Fruit fly (Drosophila melanogaster) whole organism, embryonic: ENCODE data around the gene apolpp.

ENCODE experiments used
- Adf1 ChIP-seq: fragments of 200-800 bp; sonication (Bioruptor generic); IDR thresholded peaks from 2 replicates; pipeline ENCODE4 v1.3.6; 2022; ENCODE audit warnings: missing biosample characterization, missing genetic modification characterization
- CG10366 ChIP-seq: fragments of 200-800 bp; sonication (Bioruptor generic); IDR thresholded peaks from 2 replicates; pipeline ENCODE4 v1.3.6; 2022; ENCODE audit warnings: missing biosample characterization, missing genetic modification characterization
- CG14710 ChIP-seq: fragments of 200-800 bp; sonication (Bioruptor generic); optimal IDR thresholded peaks from 3 replicates; lab custom pipeline; 2019; ENCODE audit warnings: missing biosample characterization, mild to moderate bottlenecking, missing genetic modification characterization, moderate library complexity
- CG18619 ChIP-seq: fragments of 200-800 bp; sonication (Bioruptor generic); optimal IDR thresholded peaks from 3 replicates; lab custom pipeline; 2017; ENCODE audit warnings: missing biosample characterization, mild to moderate bottlenecking, missing genetic modification characterization
- CG18764 ChIP-seq: fragments of 200-800 bp; sonication (Bioruptor generic); optimal IDR thresholded peaks from 3 replicates; lab custom pipeline; 2016; ENCODE audit warnings: missing biosample characterization, missing genetic modification characterization
- CG31224 ChIP-seq: fragments of 200-800 bp; sonication (Bioruptor generic); IDR thresholded peaks from 2 replicates; pipeline ENCODE4 v1.3.6; 2022; ENCODE audit warnings: missing biosample characterization, missing genetic modification characterization
- CG4404 ChIP-seq: fragments of 200-800 bp; sonication (Bioruptor generic); IDR thresholded peaks from 2 replicates; pipeline ENCODE4 v1.3.6; 2022; ENCODE audit warnings: missing biosample characterization, missing genetic modification characterization
- CG5180 ChIP-seq: fragments of 200-800 bp; sonication (Bioruptor generic); optimal IDR thresholded peaks from 3 replicates; lab custom pipeline; 2017; ENCODE audit warnings: missing biosample characterization, missing genetic modification characterization, mild to moderate bottlenecking, moderate library complexity, missing genetic modification reagents
- CG5953 ChIP-seq: fragments of 200-800 bp; sonication (Bioruptor generic); IDR thresholded peaks from 2 replicates; pipeline ENCODE4 v1.3.6; 2022; ENCODE audit warnings: missing biosample characterization, missing genetic modification characterization
- CG7963 ChIP-seq: fragments of 200-800 bp; sonication (Bioruptor generic); IDR thresholded peaks from 3 replicates; pipeline ENCODE4 v1.3.6; 2022; ENCODE audit warnings: missing biosample characterization, missing genetic modification characterization; ENCODE audit not compliant: partially characterized antibody
- CG8924 ChIP-seq: fragments of 200-800 bp; optimal IDR thresholded peaks from 3 replicates; lab custom pipeline; 2019; ENCODE audit warnings: missing biosample characterization, mild to moderate bottlenecking, missing genetic modification characterization, moderate library complexity
- CG8944 ChIP-seq: fragments of 200-800 bp; sonication (Bioruptor generic); optimal IDR thresholded peaks from 3 replicates; lab custom pipeline; 2016; ENCODE audit warnings: missing biosample characterization, missing genetic modification characterization
- CG9437 ChIP-seq: fragments of 200-800 bp; sonication (Bioruptor generic); optimal IDR thresholded peaks from 2 replicates; lab custom pipeline; 2018; ENCODE audit warnings: missing biosample characterization, mild to moderate bottlenecking, missing genetic modification characterization
- CG9727 ChIP-seq: fragments of 200-800 bp; sonication (Bioruptor generic); optimal IDR thresholded peaks from 3 replicates; lab custom pipeline; 2017; ENCODE audit warnings: missing biosample characterization, mild to moderate bottlenecking, missing genetic modification characterization
- Dad ChIP-seq: fragments of 200-800 bp; sonication (Bioruptor generic); optimal IDR thresholded peaks from 3 replicates; lab custom pipeline; 2016; ENCODE audit warnings: missing biosample characterization, missing genetic modification characterization
- Dip3 ChIP-seq: fragments of 200-800 bp; sonication (Bioruptor generic); optimal IDR thresholded peaks from 3 replicates; lab custom pipeline; 2016; ENCODE audit warnings: missing biosample characterization, missing genetic modification characterization
- Doc3 ChIP-seq: fragments of 200-800 bp; sonication (Bioruptor generic); IDR thresholded peaks from 3 replicates; pipeline ENCODE4 v1.3.6; 2022; ENCODE audit warnings: missing biosample characterization, missing genetic modification characterization; ENCODE audit not compliant: partially characterized antibody
- Hr3 ChIP-seq: fragments of 200-800 bp; sonication (Bioruptor generic); optimal IDR thresholded peaks from 3 replicates; lab custom pipeline; 2016; ENCODE audit warnings: missing biosample characterization, missing genetic modification characterization
- Hr51 ChIP-seq, 2 experiments: fragments of 200-800 bp; sonication (Bioruptor generic); optimal IDR thresholded peaks; 2 replicates in 1 of 2; 3 replicates in 1 of 2; lab custom pipeline; 2016 to 2018; ENCODE audit warnings: missing biosample characterization in 2 of 2, missing genetic modification characterization in 2 of 2, mild to moderate bottlenecking in 1 of 2, moderate library complexity in 1 of 2
- NC2β ChIP-seq: fragments of 200-800 bp; sonication (Bioruptor generic); optimal IDR thresholded peaks from 2 replicates; lab custom pipeline; 2016; ENCODE audit warnings: missing biosample characterization, missing genetic modification characterization
- NfI ChIP-seq: fragments of 200-800 bp; sonication (Bioruptor generic); optimal IDR thresholded peaks from 3 replicates; lab custom pipeline; 2018; ENCODE audit warnings: missing biosample characterization, mild to moderate bottlenecking, missing genetic modification characterization, moderate library complexity
- Optix ChIP-seq: fragments of 200-800 bp; sonication (Bioruptor generic); IDR thresholded peaks from 3 replicates; pipeline ENCODE4 v1.3.6; 2022; ENCODE audit warnings: missing biosample characterization, missing genetic modification characterization
- Poxn ChIP-seq: fragments of 200-800 bp; sonication (Bioruptor generic); IDR thresholded peaks from 2 replicates; pipeline ENCODE4 v1.3.6; 2022; ENCODE audit warnings: missing biosample characterization, missing genetic modification characterization
- Rx ChIP-seq: fragments of 200-800 bp; sonication (Bioruptor generic); IDR thresholded peaks from 2 replicates; pipeline ENCODE4 v1.3.6; 2022; ENCODE audit warnings: missing biosample characterization, missing genetic modification characterization
- Vsx1 ChIP-seq: fragments of 200-800 bp; sonication (Bioruptor generic); optimal IDR thresholded peaks from 2 replicates; lab custom pipeline; 2017; ENCODE audit warnings: missing biosample characterization, mild to moderate bottlenecking, missing genetic modification characterization, missing genetic modification reagents
- ase ChIP-seq: fragments of 200-800 bp; sonication (Bioruptor generic); IDR thresholded peaks from 3 replicates; pipeline ENCODE4 v1.3.6; 2022; ENCODE audit warnings: missing biosample characterization, missing genetic modification characterization
- cas ChIP-seq: fragments of 200-800 bp; sonication (Bioruptor generic); IDR thresholded peaks from 2 replicates; pipeline ENCODE4 v1.3.6; 2022; ENCODE audit warnings: missing biosample characterization, missing genetic modification characterization
- chinmo ChIP-seq: fragments of 200-800 bp; sonication (Bioruptor generic); IDR thresholded peaks from 4 replicates; pipeline ENCODE4 v1.3.6; 2022; ENCODE audit warnings: missing biosample characterization, missing genetic modification characterization; ENCODE audit not compliant: partially characterized antibody
- da ChIP-seq: fragments of 200-800 bp; sonication (Bioruptor generic); optimal IDR thresholded peaks from 2 replicates; lab custom pipeline; 2016; ENCODE audit warnings: missing biosample characterization, missing genetic modification characterization
- dan ChIP-seq: fragments of 200-800 bp; sonication (Bioruptor generic); IDR thresholded peaks from 2 replicates; pipeline ENCODE4 v1.3.6; 2022; ENCODE audit warnings: missing biosample characterization, missing genetic modification characterization
- ewg ChIP-seq: fragments of 200-800 bp; sonication (Bioruptor generic); optimal IDR thresholded peaks from 3 replicates; lab custom pipeline; 2017; ENCODE audit warnings: mild to moderate bottlenecking, missing biosample characterization, missing genetic modification reagents, missing genetic modification characterization
- fru ChIP-seq: fragments of >200 bp; optimal IDR thresholded peaks from 2 replicates; lab custom pipeline; 2017
- fu2 ChIP-seq: fragments of 200-800 bp; sonication (Bioruptor generic); optimal IDR thresholded peaks from 2 replicates; lab custom pipeline; 2016; ENCODE audit warnings: missing biosample characterization, missing genetic modification characterization
- gcm2 ChIP-seq: fragments of 200-800 bp; sonication (Bioruptor generic); optimal IDR thresholded peaks from 2 replicates; lab custom pipeline; 2016; ENCODE audit warnings: missing biosample characterization, missing genetic modification characterization
- grau ChIP-seq: fragments of 200-800 bp; optimal IDR thresholded peaks from 3 replicates; lab custom pipeline; 2019; ENCODE audit warnings: missing biosample characterization, mild to moderate bottlenecking, missing genetic modification characterization, moderate library complexity
- grn ChIP-seq: fragments of 200-800 bp; sonication (Bioruptor generic); optimal IDR thresholded peaks from 3 replicates; lab custom pipeline; 2017; ENCODE audit warnings: missing biosample characterization, missing genetic modification characterization
- hth ChIP-seq: fragments of >200 bp; optimal IDR thresholded peaks from 2 replicates; lab custom pipeline; 2017; ENCODE audit warnings: inconsistent platforms
- ind ChIP-seq: fragments of 200-800 bp; sonication (Bioruptor generic); optimal IDR thresholded peaks from 3 replicates; lab custom pipeline; 2016; ENCODE audit warnings: missing biosample characterization, missing genetic modification characterization
- jing ChIP-seq: fragments of 200-800 bp; sonication (Bioruptor generic); optimal IDR thresholded peaks from 2 replicates; lab custom pipeline; 2018; ENCODE audit warnings: missing biosample characterization, mild to moderate bottlenecking, missing genetic modification characterization
- klu ChIP-seq: fragments of 200-800 bp; sonication (Bioruptor generic); IDR thresholded peaks from 2 replicates; pipeline ENCODE4 v1.3.6; 2022; ENCODE audit warnings: missing biosample characterization, missing genetic modification characterization
- nerfin-1 ChIP-seq: fragments of 200-800 bp; sonication (Bioruptor generic); optimal IDR thresholded peaks from 3 replicates; lab custom pipeline; 2019; ENCODE audit warnings: missing biosample characterization, mild to moderate bottlenecking, missing genetic modification characterization, moderate library complexity
- nmo ChIP-seq: fragments of 200-800 bp; sonication (Bioruptor generic); optimal IDR thresholded peaks from 2 replicates; lab custom pipeline; 2018; ENCODE audit warnings: missing biosample characterization, mild to moderate bottlenecking, missing genetic modification characterization, moderate library complexity
- nom ChIP-seq: fragments of 200-800 bp; sonication (Bioruptor generic); optimal IDR thresholded peaks from 2 replicates; lab custom pipeline; 2017; ENCODE audit warnings: missing biosample characterization, missing genetic modification characterization, mild to moderate bottlenecking, moderate library complexity, missing genetic modification reagents
- prd ChIP-seq, 3 experiments: fragments of >200 bp in 2 of 3; fragments of 200-800 bp in 1 of 3; sonication (Bioruptor generic) in 1 of 3; optimal IDR thresholded peaks in 2 of 3; IDR thresholded peaks in 1 of 3; 2 replicates in 2 of 3; 3 replicates in 1 of 3; pipeline versions ENCODE4 v1.3.6 to Lab custom; 2017 to 2022; ENCODE audit warnings: missing biosample characterization in 1 of 3, missing genetic modification characterization in 1 of 3
- run ChIP-seq: fragments of 200-800 bp; sonication (Bioruptor generic); optimal IDR thresholded peaks from 3 replicates; lab custom pipeline; 2018; ENCODE audit warnings: missing biosample characterization, mild to moderate bottlenecking, missing genetic modification characterization
- sc ChIP-seq, 3 experiments: fragments of >200 bp in 2 of 3; fragments of 200-800 bp in 1 of 3; sonication (Bioruptor generic) in 1 of 3; optimal IDR thresholded peaks; 2 replicates in 2 of 3; 3 replicates in 1 of 3; lab custom pipeline; 2017; ENCODE audit warnings: mild to moderate bottlenecking in 1 of 3, missing biosample characterization in 1 of 3, missing genetic modification characterization in 1 of 3, missing genetic modification reagents in 1 of 3
- so ChIP-seq: fragments of 200-800 bp; sonication (Bioruptor generic); IDR thresholded peaks from 3 replicates; pipeline ENCODE4 v1.3.6; 2022; ENCODE audit warnings: missing biosample characterization, missing genetic modification characterization
- tgo ChIP-seq: fragments of 200-800 bp; sonication (Bioruptor generic); IDR thresholded peaks from 3 replicates; pipeline ENCODE4 v1.3.6; 2022; ENCODE audit warnings: missing biosample characterization, missing genetic modification characterization
- vnd ChIP-seq: fragments of 200-800 bp; sonication (Bioruptor generic); IDR thresholded peaks from 3 replicates; pipeline ENCODE4 v1.3.6; 2022; ENCODE audit warnings: missing biosample characterization, missing genetic modification characterization; ENCODE audit not compliant: partially characterized antibody
- z ChIP-seq: fragments of 200-800 bp; sonication (Bioruptor generic); IDR thresholded peaks from 3 replicates; pipeline ENCODE4 v1.3.6; 2022; ENCODE audit warnings: missing biosample characterization, missing genetic modification characterization
- zfh2 ChIP-seq: fragments of 200-800 bp; sonication (Bioruptor generic); optimal IDR thresholded peaks from 2 replicates; lab custom pipeline; 2016; ENCODE audit warnings: missing biosample characterization, missing genetic modification characterization

Gene apolpp

dm6 chr4:1030692-1031110 lies 30.1 kb upstream of the apolpp start (continued):
- TF ChIP-seq CG14710 (tag; lab: Kevin White, UChicago), result peak; percentile 12
- TF ChIP-seq CG31224 (GFP tag; lab: Robert Waterston, UW), result no peak
- no peak for TF ChIP-seq CG5953 (GFP tag; lab: Robert Waterston, UW)
- TF ChIP-seq Hr3 (GFP tag; lab: Kevin White, UChicago), result no peak
- TF ChIP-seq NC2β (GFP tag; lab: Kevin White, UChicago), result no peak
- TF ChIP-seq CG4404 (GFP tag; lab: Robert Waterston, UW), result no peak
- TF ChIP-seq zfh2 (GFP tag; lab: Kevin White, UChicago), result no peak
- TF ChIP-seq klu, result no peak
- no peak for TF ChIP-seq nerfin-1 (tag; lab: Kevin White, UChicago)
- TF ChIP-seq CG9727, result no peak
- no peak for TF ChIP-seq z (GFP tag; lab: Robert Waterston, UW)
- no peak for TF ChIP-seq run (tag; lab: Kevin White, UChicago)
- no peak for TF ChIP-seq grn (GFP tag; lab: Kevin White, UChicago)
- TF ChIP-seq hth (lab: Kevin White, UChicago), result no peak
- no peak for TF ChIP-seq ase (GFP tag; lab: Robert Waterston, UW)
- TF ChIP-seq Poxn, result no peak
- TF ChIP-seq tgo (GFP tag; lab: Robert Waterston, UW), result 0 out of 3 replicates have a peak, but pooled peaks have one; percentile 25
- TF ChIP-seq NfI, result no peak
- peak; percentile 44; the same call in 1 of the 3 replicates for TF ChIP-seq Doc3 (GFP tag; lab: Robert Waterston, UW)
- TF ChIP-seq CG18619, result no peak
- no peak for TF ChIP-seq Adf1 (GFP tag; lab: Robert Waterston, UW)
- TF ChIP-seq Rx (GFP tag; lab: Robert Waterston, UW), result no peak
- no peak for TF ChIP-seq Vsx1
- no peak for TF ChIP-seq prd (optimal IDR thresholded peaks at IDR 0.05; lab: Kevin White, UChicago)
- no peak for TF ChIP-seq prd (GFP tag; IDR thresholded peaks at IDR 0.05; lab: Robert Waterston, UW)
- no peak for TF ChIP-seq dan (GFP tag; lab: Robert Waterston, UW)
- no peak for TF ChIP-seq gcm2
- TF ChIP-seq CG5180 (GFP tag; lab: Kevin White, UChicago), result no peak
- no peak for TF ChIP-seq nom (GFP tag; lab: Kevin White, UChicago)
- TF ChIP-seq so, result no peak
- TF ChIP-seq chinmo (GFP tag; lab: Robert Waterston, UW), result no peak
- peak; percentile 4 for TF ChIP-seq CG8924 (tag; lab: Kevin White, UChicago)
- TF ChIP-seq Optix (GFP tag; lab: Robert Waterston, UW), result no peak
- TF ChIP-seq jing, result no peak
- peak; percentile 10 for TF ChIP-seq Dip3 (GFP tag; lab: Kevin White, UChicago)
- peak; percentile 63; the same call in 2 of the 3 replicates for TF ChIP-seq CG7963 (GFP tag; lab: Robert Waterston, UW)
- no peak for TF ChIP-seq CG18764 (GFP tag; lab: Kevin White, UChicago)
- TF ChIP-seq fru, result no peak
- no peak for TF ChIP-seq CG10366 (GFP tag; lab: Robert Waterston, UW)
- TF ChIP-seq da (GFP tag; lab: Kevin White, UChicago), result no peak
- no peak for TF ChIP-seq Hr51 (GFP tag; optimal IDR thresholded peaks at IDR 0.05; lab: Kevin White, UChicago)
- no peak for TF ChIP-seq CG9437 (GFP tag; lab: Kevin White, UChicago)
- TF ChIP-seq sc (optimal IDR thresholded peaks at IDR 0.05; lab: Kevin White, UChicago), result no peak
- TF ChIP-seq sc (GFP tag; optimal IDR thresholded peaks at IDR 0.05; lab: Kevin White, UChicago), result no peak
- TF ChIP-seq Dad, result no peak
- no peak for TF ChIP-seq vnd (GFP tag; lab: Robert Waterston, UW)
- TF ChIP-seq fu2 (GFP tag; lab: Kevin White, UChicago), result peak; percentile 28
- TF ChIP-seq ind (GFP tag; lab: Kevin White, UChicago), result peak; percentile 35
- no peak for TF ChIP-seq ewg (GFP tag; lab: Kevin White, UChicago)
- TF ChIP-seq CG8944 (GFP tag; lab: Kevin White, UChicago), result peak; percentile 3
- TF ChIP-seq grau, result peak; percentile 41
- peak; percentile 47 for TF ChIP-seq nmo (GFP tag; lab: Kevin White, UChicago)
- no peak for TF ChIP-seq cas (GFP tag; lab: Robert Waterston, UW)
